Worm (Caenorhabditis elegans) whole organism, young adult: Measurements from ENCODE around the gene F32D8.14.

Source experiments
- B0035.1 ChIP-seq: sonication (generic microtip); optimal IDR thresholded peaks from 2 replicates; lab custom pipeline; 2016; ENCODE audit warnings: missing genetic modification characterization, mild to moderate bottlenecking, missing compliant biosample characterization, missing genotype, missing genetic modification reagents
- C06A6.2 ChIP-seq: fragments of 200-800 bp; sonication (Bioruptor generic); conservative IDR thresholded peaks from 2 replicates; pipeline ENCODE4 v1.3.6; 2022; ENCODE audit warnings: missing genetic modification characterization, missing compliant biosample characterization
- F10E7.11 ChIP-seq: sonication (generic microtip); optimal IDR thresholded peaks from 2 replicates; lab custom pipeline; 2017; ENCODE audit warnings: mild to moderate bottlenecking, missing genetic modification characterization, moderate library complexity, missing compliant biosample characterization
- F22D6.2 ChIP-seq: sonication (generic microtip); optimal IDR thresholded peaks from 2 replicates; lab custom pipeline; 2016; ENCODE audit warnings: mild to moderate bottlenecking, missing genetic modification characterization, missing compliant biosample characterization
- F23B12.7 ChIP-seq: sonication (generic microtip); optimal IDR thresholded peaks from 2 replicates; lab custom pipeline; 2017; ENCODE audit warnings: missing genetic modification characterization, mild to moderate bottlenecking, missing compliant biosample characterization, antibody characterized with exemption, moderate library complexity; ENCODE audit not compliant: insufficient read depth
- F55B11.4 ChIP-seq: sonication (generic microtip); optimal IDR thresholded peaks from 2 replicates; lab custom pipeline; 2016; ENCODE audit warnings: missing compliant biosample characterization, missing genetic modification characterization, borderline replicate concordance; ENCODE audit not compliant: insufficient read depth
- akir-1 ChIP-seq: fragments of 200-800 bp; sonication (Bioruptor generic); optimal IDR thresholded peaks from 2 replicates; lab custom pipeline; 2018; ENCODE audit warnings: mild to moderate bottlenecking, missing genetic modification characterization, moderate library complexity, missing compliant biosample characterization
- ama-1 ChIP-seq, 3 experiments: fragments of 150-350 bp in 1 of 3; sonication (generic microtip) in 2 of 3; optimal IDR thresholded peaks; 2 replicates each; lab custom pipeline; 2014 to 2018; ENCODE audit warnings: missing biosample characterization in 2 of 3, missing genetic modification characterization in 2 of 3, missing genetic modification reagents in 2 of 3
- aptf-2 ChIP-seq: fragments of 200-800 bp; sonication (Bioruptor generic); conservative IDR thresholded peaks from 2 replicates; pipeline ENCODE4 v1.3.6; 2022; ENCODE audit warnings: missing genetic modification reagents, missing genetic modification characterization, missing compliant biosample characterization
- attf-6 ChIP-seq: fragments of 200-800 bp; sonication (Bioruptor generic); IDR thresholded peaks from 2 replicates; pipeline ENCODE4 v1.3.6; 2022; ENCODE audit warnings: missing genetic modification reagents, missing genetic modification characterization, missing compliant biosample characterization
- ccch-3 ChIP-seq: fragments of 200-800 bp; sonication (Bioruptor generic); optimal IDR thresholded peaks from 2 replicates; lab custom pipeline; 2018; ENCODE audit warnings: mild to moderate bottlenecking, missing genetic modification characterization, missing compliant biosample characterization
- ceh-27 ChIP-seq: fragments of 200-800 bp; sonication (Bioruptor generic); optimal IDR thresholded peaks from 2 replicates; lab custom pipeline; 2018; ENCODE audit warnings: mild to moderate bottlenecking, missing genetic modification characterization, moderate library complexity, missing compliant biosample characterization
- ceh-40 ChIP-seq: fragments of 200-800 bp; sonication (Bioruptor generic); IDR thresholded peaks from 2 replicates; pipeline ENCODE4 v1.3.6; 2022; ENCODE audit warnings: missing genetic modification characterization, missing compliant biosample characterization
- ceh-91 ChIP-seq: fragments of 200-800 bp; sonication (Bioruptor generic); IDR thresholded peaks from 2 replicates; pipeline ENCODE4 v1.3.6; 2022; ENCODE audit warnings: missing genetic modification reagents, missing genetic modification characterization, missing compliant biosample characterization
- chd-7 ChIP-seq: sonication (generic microtip); optimal IDR thresholded peaks from 2 replicates; lab custom pipeline; 2016; ENCODE audit warnings: mild to moderate bottlenecking, missing genetic modification characterization, moderate library complexity, missing compliant biosample characterization
- dox-1 ChIP-seq: fragments of 200-800 bp; sonication (Bioruptor generic); IDR thresholded peaks from 2 replicates; pipeline ENCODE4 v1.3.6; 2022; ENCODE audit warnings: missing genetic modification reagents, missing genetic modification characterization, missing compliant biosample characterization
- efl-1 ChIP-seq: fragments of 150-350 bp; optimal IDR thresholded peaks from 2 replicates; lab custom pipeline; 2014; ENCODE audit warnings: missing biosample characterization, missing genetic modification reagents, missing genetic modification characterization
- egl-18 ChIP-seq: fragments of 200-800 bp; sonication (Bioruptor generic); IDR thresholded peaks from 2 replicates; pipeline ENCODE4 v1.3.6; 2022; ENCODE audit warnings: missing genetic modification reagents, missing genetic modification characterization, missing compliant biosample characterization
- egrh-3 ChIP-seq: fragments of 200-800 bp; sonication (Bioruptor generic); IDR thresholded peaks from 2 replicates; pipeline ENCODE4 v1.3.6; 2022; ENCODE audit warnings: missing genetic modification reagents, missing genetic modification characterization, missing compliant biosample characterization
- ekl-4 ChIP-seq: fragments of 200-800 bp; sonication (Bioruptor generic); IDR thresholded peaks from 2 replicates; pipeline ENCODE4 v1.3.6; 2022; ENCODE audit warnings: missing genetic modification reagents, missing genetic modification characterization, missing compliant biosample characterization
- ets-4 ChIP-seq: fragments of 200-800 bp; sonication (Bioruptor generic); optimal IDR thresholded peaks from 2 replicates; lab custom pipeline; 2018; ENCODE audit warnings: mild to moderate bottlenecking, missing genetic modification characterization, missing compliant biosample characterization
- hlh-12 ChIP-seq: sonication (generic microtip); optimal IDR thresholded peaks from 2 replicates; lab custom pipeline; 2016; ENCODE audit warnings: missing genetic modification characterization, missing compliant biosample characterization
- hmg-20 ChIP-seq: fragments of 200-800 bp; sonication (Bioruptor generic); IDR thresholded peaks from 2 replicates; pipeline ENCODE4 v1.3.6; 2022; ENCODE audit warnings: missing genetic modification reagents, missing genetic modification characterization, missing compliant biosample characterization
- hrde-1 ChIP-seq: sonication (generic microtip); optimal IDR thresholded peaks from 2 replicates; lab custom pipeline; 2016; ENCODE audit warnings: missing genetic modification characterization, mild to moderate bottlenecking, missing compliant biosample characterization, moderate library complexity, missing genotype, missing genetic modification reagents, borderline replicate concordance
- let-526 ChIP-seq: fragments of 200-800 bp; sonication (Bioruptor generic); IDR thresholded peaks from 2 replicates; pipeline ENCODE4 v1.3.6; 2022; ENCODE audit warnings: missing genetic modification reagents, missing genetic modification characterization, missing compliant biosample characterization
- lir-1 ChIP-seq: fragments of 200-800 bp; sonication (Bioruptor generic); conservative IDR thresholded peaks from 2 replicates; pipeline ENCODE4 v1.3.6; 2022; ENCODE audit warnings: missing genetic modification reagents, missing genetic modification characterization, missing compliant biosample characterization
- lsy-27 ChIP-seq: sonication (generic microtip); optimal IDR thresholded peaks from 2 replicates; lab custom pipeline; 2017; ENCODE audit warnings: missing genetic modification characterization, mild to moderate bottlenecking, missing compliant biosample characterization, antibody characterized with exemption, missing genotype, borderline replicate concordance; ENCODE audit not compliant: insufficient read depth
- madf-10 ChIP-seq: sonication (generic microtip); optimal IDR thresholded peaks from 2 replicates; lab custom pipeline; 2016; ENCODE audit warnings: mild to moderate bottlenecking, missing genetic modification characterization, missing compliant biosample characterization
- mxl-1 ChIP-seq: sonication (generic microtip); optimal IDR thresholded peaks from 2 replicates; lab custom pipeline; 2016; ENCODE audit warnings: missing genetic modification characterization, missing compliant biosample characterization
- nfyb-1 ChIP-seq: fragments of 200-800 bp; sonication (Bioruptor generic); IDR thresholded peaks from 2 replicates; pipeline ENCODE4 v1.3.6; 2022; ENCODE audit warnings: missing genetic modification reagents, missing genetic modification characterization, missing compliant biosample characterization
- nhr-27 ChIP-seq: fragments of 200-800 bp; sonication (Bioruptor generic); optimal IDR thresholded peaks from 2 replicates; lab custom pipeline; 2018; ENCODE audit warnings: mild to moderate bottlenecking, missing genetic modification characterization, moderate library complexity, missing compliant biosample characterization
- nhr-80 ChIP-seq: sonication (generic microtip); optimal IDR thresholded peaks from 2 replicates; lab custom pipeline; 2016; ENCODE audit warnings: missing genetic modification characterization, missing compliant biosample characterization
- pbrm-1 ChIP-seq: fragments of 200-800 bp; sonication (Bioruptor generic); IDR thresholded peaks from 2 replicates; pipeline ENCODE4 v1.3.6; 2022; ENCODE audit warnings: missing genetic modification reagents, missing genetic modification characterization, missing compliant biosample characterization
- pha-4 ChIP-seq: fragments of 150-350 bp; sonication (generic microtip); optimal IDR thresholded peaks from 2 replicates; lab custom pipeline; 2014; ENCODE audit warnings: missing biosample characterization, missing genetic modification reagents, missing genetic modification characterization
- rpc-1 ChIP-seq, 2 experiments: fragments of 150-350 bp in 1 of 2; sonication (generic microtip) in 1 of 2; optimal IDR thresholded peaks; 2 replicates each; lab custom pipeline; 2014 to 2018; ENCODE audit warnings: missing biosample characterization in 1 of 2, missing genetic modification characterization in 1 of 2, missing genetic modification reagents in 1 of 2, missing genotype in 1 of 2
- sea-2 ChIP-seq: fragments of 200-800 bp; sonication (Bioruptor generic); IDR thresholded peaks from 2 replicates; pipeline ENCODE4 v1.3.6; 2022; ENCODE audit warnings: missing genetic modification characterization, missing compliant biosample characterization
- snpc-3.4 ChIP-seq: sonication (generic microtip); optimal IDR thresholded peaks from 2 replicates; lab custom pipeline; 2017; ENCODE audit warnings: missing genetic modification characterization, mild to moderate bottlenecking, missing compliant biosample characterization, antibody characterized with exemption, moderate library complexity, missing genotype, missing genetic modification reagents
- somi-1 ChIP-seq: fragments of 200-800 bp; sonication (Bioruptor generic); optimal IDR thresholded peaks from 2 replicates; lab custom pipeline; 2018; ENCODE audit warnings: mild to moderate bottlenecking, missing genetic modification characterization, missing compliant biosample characterization
- tbx-9 ChIP-seq: sonication (generic microtip); optimal IDR thresholded peaks from 2 replicates; lab custom pipeline; 2016; ENCODE audit warnings: borderline replicate concordance, missing genetic modification characterization, inconsistent platforms, missing compliant biosample characterization
- zim-3 ChIP-seq: sonication (generic microtip); optimal IDR thresholded peaks from 2 replicates; lab custom pipeline; 2017; ENCODE audit warnings: mild to moderate bottlenecking, missing genetic modification characterization, moderate library complexity, missing compliant biosample characterization
- ztf-28 ChIP-seq: fragments of 200-800 bp; sonication (Bioruptor generic); IDR thresholded peaks from 2 replicates; pipeline ENCODE4 v1.3.6; 2022; ENCODE audit warnings: missing genetic modification reagents, missing genetic modification characterization, missing compliant biosample characterization

Gene F32D8.14

DNA sequence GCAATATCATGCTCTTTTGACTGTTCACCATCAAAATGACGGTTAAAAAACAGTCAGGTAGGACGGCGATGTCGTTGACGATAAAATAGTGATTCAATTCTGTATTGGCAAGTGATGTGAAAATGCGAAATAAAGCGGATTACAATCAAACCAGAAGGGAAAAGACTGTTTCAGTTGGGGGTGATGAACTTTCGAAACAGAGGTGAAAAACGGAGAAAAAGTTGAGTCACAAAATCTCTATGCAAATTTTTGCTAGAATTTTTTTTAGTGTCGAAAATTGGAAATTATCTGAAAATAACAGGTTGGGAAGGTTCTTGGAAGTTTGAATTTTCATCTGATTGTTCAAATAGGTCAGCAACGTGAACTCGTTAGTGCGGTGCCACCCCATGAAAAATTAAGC is 27.2 kb upstream of the F32D8.14 start, which contains the start of gene nas-31:
TSS of gene nas-31 (minus strand) at position 101 of the 400 bp plus-strand sequence.
- TF ChIP-seq let-526 (no peak), ceh-40 (no peak), somi-1 (GFP tag; lab: Kevin White, UChicago) (no peak)

DNA sequence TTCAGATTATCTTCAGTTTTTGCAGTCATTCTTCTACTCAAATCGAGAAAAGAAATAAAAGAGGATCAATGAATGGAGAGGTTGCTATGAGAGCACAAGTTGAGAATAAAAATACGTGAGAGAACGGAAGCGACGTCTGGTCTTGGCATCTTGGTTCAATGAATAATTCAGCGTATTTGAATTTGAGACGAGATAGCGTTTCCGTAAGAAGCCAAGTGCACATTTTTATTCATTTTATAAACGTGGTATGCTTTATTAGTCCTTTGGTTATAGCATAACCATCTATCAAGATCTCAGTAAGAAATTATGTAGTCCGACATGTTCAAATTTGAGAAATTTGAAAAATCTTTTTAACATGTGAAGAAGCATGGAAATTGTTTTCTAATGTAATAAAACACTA is 23.8 kb upstream of the F32D8.14 start, which contains the start of gene F58B4.2:
TSS of gene F58B4.2 (minus strand) at position 101 of the 400 bp plus-strand sequence.
- no peak for TF ChIP-seq akir-1 (GFP tag; lab: Kevin White, UChicago)
- TF ChIP-seq egl-18 (GFP tag; lab: Robert Waterston, UW) = no peak
- TF ChIP-seq efl-1 (GFP tag; lab: Kevin White, UChicago) = no peak
- no peak for TF ChIP-seq F55B11.4 (tag; lab: Kevin White, UChicago)
- no peak for TF ChIP-seq aptf-2 (GFP tag; lab: Robert Waterston, UW)
- no peak for TF ChIP-seq rpc-1 (optimal IDR thresholded peaks at IDR 0.05; lab: Kevin White, UChicago)
- no peak for TF ChIP-seq rpc-1 (tag; optimal IDR thresholded peaks at IDR 0.05; lab: Kevin White, UChicago)
- TF ChIP-seq B0035.1 (tag; lab: Kevin White, UChicago) = no peak
- TF ChIP-seq F23B12.7 (tag; lab: Kevin White, UChicago) = no peak
- TF ChIP-seq ekl-4 = no peak
- TF ChIP-seq nhr-80 (tag; lab: Kevin White, UChicago) = no peak
- TF ChIP-seq chd-7 (tag; lab: Kevin White, UChicago) = no peak
- TF ChIP-seq zim-3 (tag; lab: Kevin White, UChicago) = no peak
- no peak for TF ChIP-seq hrde-1 (tag; lab: Kevin White, UChicago)

ce11 chrV:10915922-10916321 is 21.3 kb upstream of the F32D8.14 start:
- TF ChIP-seq ceh-91 (GFP tag; lab: Robert Waterston, UW) (no peak), C06A6.2 (GFP tag; lab: Robert Waterston, UW) (no peak), tbx-9 (no peak), let-526 (no peak), lir-1 (GFP tag; lab: Robert Waterston, UW) (no peak), madf-10 (tag; lab: Kevin White, UChicago) (no peak), ztf-28 (GFP tag; lab: Robert Waterston, UW) (no peak), hlh-12 (tag; lab: Kevin White, UChicago) (no peak), dox-1 (GFP tag; lab: Robert Waterston, UW) (no peak), nfyb-1 (GFP tag; lab: Robert Waterston, UW) (no peak), ama-1 (optimal IDR thresholded peaks at IDR 0.05; lab: Kevin White, UChicago) (no peak), ama-1 (GFP tag; optimal IDR thresholded peaks at IDR 0.05; lab: Kevin White, UChicago) (no peak)

ce11 chrV:10909959-10910358 is 15.4 kb upstream of the F32D8.14 start:
- TF ChIP-seq lsy-27 (tag; lab: Kevin White, UChicago) (no peak), dox-1 (GFP tag; lab: Robert Waterston, UW) (no peak), sea-2 (no peak), nhr-27 (tag; lab: Kevin White, UChicago) (no peak), B0035.1 (tag; lab: Kevin White, UChicago) (no peak), ztf-28 (GFP tag; lab: Robert Waterston, UW) (no peak), ccch-3 (no peak), egrh-3 (GFP tag; lab: Robert Waterston, UW) (no peak), hmg-20 (no peak), attf-6 (GFP tag; lab: Robert Waterston, UW) (no peak), pha-4 (no peak), F22D6.2 (tag; lab: Kevin White, UChicago) (no peak), F10E7.11 (tag; lab: Kevin White, UChicago) (no peak), ceh-27 (no peak), somi-1 (GFP tag; lab: Kevin White, UChicago) (no peak), mxl-1 (no peak), ceh-91 (GFP tag; lab: Robert Waterston, UW) (no peak), ets-4 (GFP tag; lab: Kevin White, UChicago) (no peak), snpc-3.4 (tag; lab: Kevin White, UChicago) (no peak), pbrm-1 (no peak)
